Worm (Caenorhabditis elegans) whole organism, young adult: ENCODE measurements around the gene K11H3.8.
"Not testable (repeated sequence)": the region's sequence is repeated elsewhere in the genome, so short reads cannot be mapped to it uniquely, and the experiment has no call there.

Experiments used
- B0019.2 ChIP-seq: fragments of 200-800 bp; sonication (Bioruptor generic); conservative IDR thresholded peaks from 2 replicates; pipeline ENCODE4 v1.3.6; 2022; ENCODE audit warnings: missing genetic modification reagents, missing genetic modification characterization, missing compliant biosample characterization
- B0261.1 ChIP-seq: sonication (generic microtip); optimal IDR thresholded peaks from 2 replicates; lab custom pipeline; 2016; ENCODE audit warnings: mild to moderate bottlenecking, missing genetic modification characterization, moderate library complexity, missing compliant biosample characterization
- D2030.7 ChIP-seq: fragments of 200-800 bp; sonication (Bioruptor generic); IDR thresholded peaks from 2 replicates; pipeline ENCODE4 v1.3.6; 2022; ENCODE audit warnings: missing genetic modification reagents, missing genetic modification characterization, missing compliant biosample characterization
- F57A8.1 ChIP-seq: fragments of 200-800 bp; sonication (Bioruptor generic); optimal IDR thresholded peaks from 2 replicates; lab custom pipeline; 2018; ENCODE audit warnings: mild to moderate bottlenecking, missing genetic modification characterization, moderate library complexity, missing compliant biosample characterization
- Y79H2A.3 ChIP-seq: fragments of 200-800 bp; sonication (Bioruptor generic); conservative IDR thresholded peaks from 2 replicates; pipeline ENCODE4 v1.3.6; 2022; ENCODE audit warnings: missing genetic modification reagents, missing genetic modification characterization, missing compliant biosample characterization
- attf-5 ChIP-seq: fragments of 200-800 bp; sonication (Bioruptor generic); optimal IDR thresholded peaks from 2 replicates; lab custom pipeline; 2018; ENCODE audit warnings: mild to moderate bottlenecking, missing genetic modification characterization, missing compliant biosample characterization
- bed-1 ChIP-seq: fragments of 200-800 bp; sonication (Bioruptor generic); IDR thresholded peaks from 2 replicates; pipeline ENCODE4 v1.3.6; 2022; ENCODE audit warnings: missing genetic modification reagents, missing genetic modification characterization, missing compliant biosample characterization
- cebp-1 ChIP-seq, 2 experiments: fragments of 200-800 bp in 1 of 2; sonication (Bioruptor generic) in 1 of 2; sonication (generic microtip) in 1 of 2; IDR thresholded peaks in 1 of 2; optimal IDR thresholded peaks in 1 of 2; 2 replicates each; pipeline versions ENCODE4 v1.3.6 to Lab custom; 2017 to 2022; ENCODE audit warnings: missing compliant biosample characterization in 2 of 2, missing genetic modification characterization in 2 of 2, mild to moderate bottlenecking in 1 of 2, missing genetic modification reagents in 1 of 2, moderate library complexity in 1 of 2
- ceh-100 ChIP-seq: fragments of 200-800 bp; sonication (Bioruptor generic); IDR thresholded peaks from 2 replicates; pipeline ENCODE4 v1.3.6; 2022; ENCODE audit warnings: missing genetic modification reagents, missing genetic modification characterization, missing compliant biosample characterization
- ceh-27 ChIP-seq: fragments of 200-800 bp; sonication (Bioruptor generic); optimal IDR thresholded peaks from 2 replicates; lab custom pipeline; 2018; ENCODE audit warnings: mild to moderate bottlenecking, missing genetic modification characterization, moderate library complexity, missing compliant biosample characterization
- dpl-1 ChIP-seq: fragments of 150-350 bp; optimal IDR thresholded peaks from 2 replicates; lab custom pipeline; 2014; ENCODE audit warnings: missing biosample characterization, missing genetic modification reagents, missing genetic modification characterization
- efl-1 ChIP-seq: fragments of 150-350 bp; optimal IDR thresholded peaks from 2 replicates; lab custom pipeline; 2014; ENCODE audit warnings: missing biosample characterization, missing genetic modification reagents, missing genetic modification characterization
- egrh-3 ChIP-seq: fragments of 200-800 bp; sonication (Bioruptor generic); IDR thresholded peaks from 2 replicates; pipeline ENCODE4 v1.3.6; 2022; ENCODE audit warnings: missing genetic modification reagents, missing genetic modification characterization, missing compliant biosample characterization
- ekl-4 ChIP-seq: fragments of 200-800 bp; sonication (Bioruptor generic); IDR thresholded peaks from 2 replicates; pipeline ENCODE4 v1.3.6; 2022; ENCODE audit warnings: missing genetic modification reagents, missing genetic modification characterization, missing compliant biosample characterization
- fkh-3 ChIP-seq: sonication (generic microtip); optimal IDR thresholded peaks from 2 replicates; lab custom pipeline; 2016; ENCODE audit warnings: mild to moderate bottlenecking, missing genetic modification characterization, missing compliant biosample characterization
- hlh-12 ChIP-seq: sonication (generic microtip); optimal IDR thresholded peaks from 2 replicates; lab custom pipeline; 2016; ENCODE audit warnings: missing genetic modification characterization, missing compliant biosample characterization
- hlh-26 ChIP-seq: fragments of 200-800 bp; sonication (Bioruptor generic); conservative IDR thresholded peaks from 2 replicates; pipeline ENCODE4 v1.3.6; 2022; ENCODE audit warnings: missing genetic modification reagents, missing genetic modification characterization, missing compliant biosample characterization
- hmg-1.2 ChIP-seq: fragments of 200-800 bp; sonication (Bioruptor generic); IDR thresholded peaks from 2 replicates; pipeline ENCODE4 v1.3.6; 2022; ENCODE audit warnings: missing genetic modification reagents, missing genetic modification characterization, missing compliant biosample characterization
- hrde-1 ChIP-seq: sonication (generic microtip); optimal IDR thresholded peaks from 2 replicates; lab custom pipeline; 2016; ENCODE audit warnings: missing genetic modification characterization, mild to moderate bottlenecking, missing compliant biosample characterization, moderate library complexity, missing genotype, missing genetic modification reagents, borderline replicate concordance
- let-526 ChIP-seq: fragments of 200-800 bp; sonication (Bioruptor generic); IDR thresholded peaks from 2 replicates; pipeline ENCODE4 v1.3.6; 2022; ENCODE audit warnings: missing genetic modification reagents, missing genetic modification characterization, missing compliant biosample characterization
- lin-26 ChIP-seq: fragments of 200-800 bp; sonication (Bioruptor generic); IDR thresholded peaks from 2 replicates; pipeline ENCODE4 v1.3.6; 2022; ENCODE audit warnings: missing genetic modification reagents, missing genetic modification characterization, missing compliant biosample characterization
- lin-54 ChIP-seq: fragments of 200-800 bp; sonication (Bioruptor generic); optimal IDR thresholded peaks from 2 replicates; lab custom pipeline; 2018; ENCODE audit warnings: mild to moderate bottlenecking, missing genetic modification characterization, missing compliant biosample characterization
- lir-1 ChIP-seq: fragments of 200-800 bp; sonication (Bioruptor generic); conservative IDR thresholded peaks from 2 replicates; pipeline ENCODE4 v1.3.6; 2022; ENCODE audit warnings: missing genetic modification reagents, missing genetic modification characterization, missing compliant biosample characterization
- madf-3 ChIP-seq: fragments of 200-800 bp; sonication (Bioruptor generic); IDR thresholded peaks from 2 replicates; pipeline ENCODE4 v1.3.6; 2022; ENCODE audit warnings: missing genetic modification reagents, missing genetic modification characterization, missing compliant biosample characterization
- madf-6 ChIP-seq: fragments of 200-800 bp; sonication (Bioruptor generic); IDR thresholded peaks from 2 replicates; pipeline ENCODE4 v1.3.6; 2022; ENCODE audit warnings: missing genetic modification reagents, missing genetic modification characterization, missing compliant biosample characterization
- madf-8 ChIP-seq: fragments of 200-800 bp; sonication (Bioruptor generic); conservative IDR thresholded peaks from 2 replicates; pipeline ENCODE4 v1.3.6; 2022; ENCODE audit warnings: missing genetic modification reagents, missing genetic modification characterization, missing compliant biosample characterization
- mcd-1 ChIP-seq: fragments of 200-800 bp; sonication (Bioruptor generic); IDR thresholded peaks from 2 replicates; pipeline ENCODE4 v1.3.6; 2022; ENCODE audit warnings: missing genetic modification reagents, missing genetic modification characterization, missing compliant biosample characterization
- mes-4 ChIP-seq: sonication (generic microtip); optimal IDR thresholded peaks from 2 replicates; lab custom pipeline; 2016; ENCODE audit warnings: missing genotype, missing genetic modification characterization, missing compliant biosample characterization
- nhr-90 ChIP-seq: sonication (generic microtip); optimal IDR thresholded peaks from 2 replicates; lab custom pipeline; 2016; ENCODE audit warnings: missing genotype, mild to moderate bottlenecking, missing genetic modification characterization, missing compliant biosample characterization
- pbrm-1 ChIP-seq: fragments of 200-800 bp; sonication (Bioruptor generic); IDR thresholded peaks from 2 replicates; pipeline ENCODE4 v1.3.6; 2022; ENCODE audit warnings: missing genetic modification reagents, missing genetic modification characterization, missing compliant biosample characterization
- rcor-1 ChIP-seq: fragments of 200-800 bp; sonication (Bioruptor generic); IDR thresholded peaks from 2 replicates; pipeline ENCODE4 v1.3.6; 2022; ENCODE audit warnings: missing genetic modification reagents, missing genetic modification characterization, missing compliant biosample characterization
- rpc-1 ChIP-seq, 2 experiments: fragments of 150-350 bp in 1 of 2; sonication (generic microtip) in 1 of 2; optimal IDR thresholded peaks; 2 replicates each; lab custom pipeline; 2014 to 2018; ENCODE audit warnings: missing biosample characterization in 1 of 2, missing genetic modification characterization in 1 of 2, missing genetic modification reagents in 1 of 2, missing genotype in 1 of 2
- sptf-2 ChIP-seq: fragments of 200-800 bp; sonication (Bioruptor generic); optimal IDR thresholded peaks from 2 replicates; lab custom pipeline; 2018; ENCODE audit warnings: mild to moderate bottlenecking, missing genetic modification characterization, missing compliant biosample characterization
- tbp1 ChIP-seq: fragments of 200-800 bp; sonication (Bioruptor generic); optimal IDR thresholded peaks from 2 replicates; lab custom pipeline; 2018; ENCODE audit warnings: mild to moderate bottlenecking, missing genetic modification characterization, missing compliant biosample characterization
- ztf-28 ChIP-seq: fragments of 200-800 bp; sonication (Bioruptor generic); IDR thresholded peaks from 2 replicates; pipeline ENCODE4 v1.3.6; 2022; ENCODE audit warnings: missing genetic modification reagents, missing genetic modification characterization, missing compliant biosample characterization

Gene K11H3.8

ce11 chrIII:9848083-9848482 lies 13.1 kb downstream of the K11H3.8 start, which contains the start of gene mrpl-36 (continued):
- TF ChIP-seq let-526 (no peak), D2030.7 (GFP tag; lab: Robert Waterston, UW) (no peak), sptf-2 (GFP tag; lab: Kevin White, UChicago) (no peak), bed-1 (GFP tag; lab: Robert Waterston, UW) (no peak)

- no peak for TF ChIP-seq lir-1 (GFP tag; lab: Robert Waterston, UW)
- TF ChIP-seq madf-8 (GFP tag; lab: Robert Waterston, UW): no peak
- TF ChIP-seq B0019.2: no peak
- TF ChIP-seq hlh-26: no peak
- TF ChIP-seq ceh-100: no peak
- TF ChIP-seq hrde-1 (tag; lab: Kevin White, UChicago): no peak
- TF ChIP-seq ceh-27: no peak
- no peak for TF ChIP-seq B0261.1
- no peak for TF ChIP-seq hlh-12 (tag; lab: Kevin White, UChicago)
- no peak for TF ChIP-seq attf-5 (GFP tag; lab: Kevin White, UChicago)
- TF ChIP-seq dpl-1 (GFP tag; lab: Kevin White, UChicago): no peak
- no peak for TF ChIP-seq F57A8.1
- TF ChIP-seq lin-54 (GFP tag; lab: Kevin White, UChicago): peak; percentile 48
- no peak for TF ChIP-seq nhr-90 (tag; lab: Kevin White, UChicago)
- TF ChIP-seq fkh-3 (tag; lab: Kevin White, UChicago): no peak
- TF ChIP-seq cebp-1 (GFP tag; IDR thresholded peaks at IDR 0.05; lab: Robert Waterston, UW): no peak
- TF ChIP-seq cebp-1 (tag; optimal IDR thresholded peaks at IDR 0.05; lab: Kevin White, UChicago): no peak
- 0 out of 2 replicates have a peak, but pooled peaks have one; percentile 21 for TF ChIP-seq rcor-1 (GFP tag; lab: Robert Waterston, UW)
- TF ChIP-seq mes-4 (tag; lab: Kevin White, UChicago): no peak
- no peak for TF ChIP-seq efl-1
- peak; percentile 46 for TF ChIP-seq madf-6 (GFP tag; lab: Robert Waterston, UW)
Measured at ce11 chrIII:9848603-9849002, 13.6 kb downstream of the K11H3.8 start.

ce11 chrIII:9849111-9849510 lies 14.1 kb downstream of the K11H3.8 start:
- TF ChIP-seq ztf-28 (GFP tag; lab: Robert Waterston, UW): 0 out of 2 replicates have a peak, but pooled peaks have one; percentile 53
- TF ChIP-seq pbrm-1 (GFP tag; lab: Robert Waterston, UW): 0 out of 2 replicates have a peak, but pooled peaks have one; percentile 42
- peak; percentile 59 for TF ChIP-seq madf-6 (GFP tag; lab: Robert Waterston, UW)
- 0 out of 2 replicates have a peak, but pooled peaks have one; percentile 14 for TF ChIP-seq egrh-3 (GFP tag; lab: Robert Waterston, UW)
- TF ChIP-seq hmg-1.2 (GFP tag; lab: Robert Waterston, UW): peak; percentile 39
- TF ChIP-seq madf-3 (GFP tag; lab: Robert Waterston, UW): 0 out of 2 replicates have a peak, but pooled peaks have one; percentile 57
- peak; percentile 73 for TF ChIP-seq tbp1
- TF ChIP-seq ekl-4 (GFP tag; lab: Robert Waterston, UW): peak; percentile 21; the same call in 1 of the 2 replicates
- TF ChIP-seq Y79H2A.3 (GFP tag; lab: Robert Waterston, UW): peak; percentile 64; the same call in 1 of the 2 replicates
- peak; percentile 43 for TF ChIP-seq B0261.1
- TF ChIP-seq madf-8 (GFP tag; lab: Robert Waterston, UW): peak; percentile 29; the same call in 1 of the 2 replicates
- TF ChIP-seq rpc-1 (optimal IDR thresholded peaks at IDR 0.05; lab: Kevin White, UChicago): not testable (repeated sequence)
- peak; percentile 49 for TF ChIP-seq rpc-1 (tag; optimal IDR thresholded peaks at IDR 0.05; lab: Kevin White, UChicago)
- peak; percentile 73; the same call in 1 of the 2 replicates for TF ChIP-seq lin-26 (GFP tag; lab: Robert Waterston, UW)
- peak; percentile 74 for TF ChIP-seq mcd-1 (GFP tag; lab: Robert Waterston, UW)
